Fruit fly (Drosophila melanogaster): ENCODE measurements around the gene CG33257.

DNA sequence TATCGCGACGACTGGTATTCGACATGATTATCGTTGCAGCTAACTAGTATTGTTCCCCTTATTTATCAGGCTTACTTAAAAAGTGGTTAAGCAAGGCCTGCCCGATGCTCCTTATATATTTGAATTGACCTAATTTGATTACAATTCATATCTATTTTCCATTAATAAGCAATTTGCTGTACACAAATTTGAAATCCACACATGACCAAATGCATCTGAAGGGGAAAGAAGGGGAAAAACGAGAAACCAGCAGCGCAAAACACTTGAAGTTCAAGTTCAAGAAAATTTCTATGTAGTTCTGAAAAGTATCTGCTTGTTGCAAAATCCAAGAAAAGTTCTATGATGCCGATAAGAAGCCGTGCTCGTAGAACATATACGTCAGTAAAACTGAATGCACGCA lies 19.5 kb upstream of the CG33257 start, which contains the start of the genes CG13040 and CG13039:
- TF ChIP-seq Mio (GFP tag; optimal IDR thresholded peaks at IDR 0.05) (no peak), lola (GFP tag; optimal IDR thresholded peaks at IDR 0.05) (no peak), pan (optimal IDR thresholded peaks at IDR 0.05) (no peak), Hr78 (GFP tag; optimal IDR thresholded peaks at IDR 0.05) (no peak), tai (GFP tag; optimal IDR thresholded peaks at IDR 0.05) (no peak), Myc (optimal IDR thresholded peaks at IDR 0.05) (no peak), Dif (GFP tag; optimal IDR thresholded peaks at IDR 0.05; ENCODE audit: partially characterized antibody) (no peak), woc (GFP tag; optimal IDR thresholded peaks at IDR 0.05) (no peak), usp (GFP tag; optimal IDR thresholded peaks at IDR 0.05) (no peak), sage (GFP tag; optimal IDR thresholded peaks at IDR 0.05) (no peak), br (GFP tag; optimal IDR thresholded peaks at IDR 0.05) (no peak)

Data from whole organism, wandering third instar larva.